Fruit fly (Drosophila melanogaster) whole organism, embryonic: Measurements from ENCODE around the gene sage.

ENCODE experiments used
- B-H2 ChIP-seq: fragments of 200-800 bp; sonication (Bioruptor generic); optimal IDR thresholded peaks from 2 replicates; lab custom pipeline; 2018; ENCODE audit warnings: missing biosample characterization, mild to moderate bottlenecking, missing genetic modification characterization
- Bteb2 ChIP-seq: fragments of 200-800 bp; sonication (Bioruptor generic); optimal IDR thresholded peaks from 2 replicates; lab custom pipeline; 2016; ENCODE audit warnings: missing biosample characterization, missing genetic modification characterization
- CG10431 ChIP-seq: fragments of 200-800 bp; sonication (Bioruptor generic); optimal IDR thresholded peaks from 3 replicates; lab custom pipeline; 2018; ENCODE audit warnings: missing biosample characterization, mild to moderate bottlenecking, missing genetic modification characterization
- CG10462 ChIP-seq: fragments of 200-800 bp; sonication (Bioruptor generic); optimal IDR thresholded peaks from 2 replicates; lab custom pipeline; 2016; ENCODE audit warnings: missing biosample characterization, missing genetic modification characterization
- CG10959 ChIP-seq: fragments of 200-800 bp; sonication (Bioruptor generic); IDR thresholded peaks from 2 replicates; pipeline ENCODE4 v1.3.6; 2022; ENCODE audit warnings: missing biosample characterization, missing genetic modification characterization
- CG11723 ChIP-seq: fragments of 200-800 bp; sonication (Bioruptor generic); optimal IDR thresholded peaks from 2 replicates; lab custom pipeline; 2017; ENCODE audit warnings: missing biosample characterization, mild to moderate bottlenecking, missing genetic modification characterization
- CG14014 ChIP-seq: fragments of 200-800 bp; sonication (Bioruptor generic); IDR thresholded peaks from 2 replicates; pipeline ENCODE4 v1.3.6; 2022; ENCODE audit warnings: missing biosample characterization, missing genetic modification characterization
- CG17361 ChIP-seq: fragments of 200-800 bp; sonication (Bioruptor generic); IDR thresholded peaks from 3 replicates; pipeline ENCODE4 v1.3.6; 2022; ENCODE audit warnings: missing biosample characterization, missing genetic modification characterization
- CG17385 ChIP-seq: fragments of 200-800 bp; sonication (Bioruptor generic); optimal IDR thresholded peaks from 3 replicates; lab custom pipeline; 2018; ENCODE audit warnings: missing biosample characterization, mild to moderate bottlenecking, missing genetic modification characterization
- CG17568 ChIP-seq: fragments of 200-800 bp; sonication (Bioruptor generic); optimal IDR thresholded peaks from 2 replicates; lab custom pipeline; 2018; ENCODE audit warnings: missing biosample characterization, mild to moderate bottlenecking, missing genetic modification characterization, moderate library complexity
- CG1832 ChIP-seq: fragments of 200-800 bp; sonication (Bioruptor generic); optimal IDR thresholded peaks from 2 replicates; lab custom pipeline; 2017; ENCODE audit warnings: missing biosample characterization, mild to moderate bottlenecking, missing genetic modification characterization, inconsistent platforms
- CG18599 ChIP-seq: fragments of 200-800 bp; sonication (Bioruptor generic); optimal IDR thresholded peaks from 3 replicates; lab custom pipeline; 2017; ENCODE audit warnings: missing biosample characterization, missing genetic modification characterization, mild to moderate bottlenecking, moderate library complexity, missing genetic modification reagents
- CG18619 ChIP-seq: fragments of 200-800 bp; sonication (Bioruptor generic); optimal IDR thresholded peaks from 3 replicates; lab custom pipeline; 2017; ENCODE audit warnings: missing biosample characterization, mild to moderate bottlenecking, missing genetic modification characterization
- CG18764 ChIP-seq: fragments of 200-800 bp; sonication (Bioruptor generic); optimal IDR thresholded peaks from 3 replicates; lab custom pipeline; 2016; ENCODE audit warnings: missing biosample characterization, missing genetic modification characterization
- CG3065 ChIP-seq: fragments of 200-800 bp; sonication (Bioruptor generic); optimal IDR thresholded peaks from 2 replicates; lab custom pipeline; 2016; ENCODE audit warnings: missing biosample characterization, missing genetic modification characterization
- CG32532 ChIP-seq: fragments of 200-800 bp; sonication (Bioruptor generic); IDR thresholded peaks from 2 replicates; pipeline ENCODE4 v1.3.6; 2022; ENCODE audit warnings: missing biosample characterization, missing genetic modification characterization
- CG32767 ChIP-seq: fragments of 200-800 bp; sonication (Bioruptor generic); IDR thresholded peaks from 2 replicates; pipeline ENCODE4 v1.3.6; 2022; ENCODE audit warnings: missing biosample characterization, missing genetic modification characterization
- CG3838 ChIP-seq: fragments of 200-800 bp; sonication (Bioruptor generic); optimal IDR thresholded peaks from 3 replicates; lab custom pipeline; 2016; ENCODE audit warnings: missing biosample characterization, missing genetic modification characterization
- CG4360 ChIP-seq: fragments of 200-800 bp; sonication (Bioruptor generic); IDR thresholded peaks from 2 replicates; pipeline ENCODE4 v1.3.6; 2022; ENCODE audit warnings: missing biosample characterization, missing genetic modification characterization
- CG43689 ChIP-seq: fragments of 200-800 bp; sonication (Bioruptor generic); IDR thresholded peaks from 2 replicates; pipeline ENCODE4 v1.3.6; 2022; ENCODE audit warnings: missing biosample characterization, missing genetic modification characterization
- CG4820 ChIP-seq: fragments of 200-800 bp; sonication (Bioruptor generic); optimal IDR thresholded peaks from 3 replicates; lab custom pipeline; 2016; ENCODE audit warnings: missing biosample characterization, missing genetic modification characterization
- CG9797 ChIP-seq: fragments of 200-800 bp; sonication (Bioruptor generic); optimal IDR thresholded peaks from 3 replicates; lab custom pipeline; 2018; ENCODE audit warnings: missing biosample characterization, mild to moderate bottlenecking, missing genetic modification characterization
- D19A ChIP-seq: fragments of 200-800 bp; optimal IDR thresholded peaks from 3 replicates; lab custom pipeline; 2019; ENCODE audit warnings: missing biosample characterization, mild to moderate bottlenecking, missing genetic modification characterization, moderate library complexity
- Deaf1 ChIP-seq: fragments of 200-800 bp; optimal IDR thresholded peaks from 3 replicates; lab custom pipeline; 2019; ENCODE audit warnings: missing biosample characterization, mild to moderate bottlenecking, missing genetic modification characterization, moderate library complexity
- Ets65A ChIP-seq: fragments of 200-800 bp; sonication (Bioruptor generic); peaks from one replicate; lab custom pipeline; 2016; ENCODE audit warnings: missing biosample characterization, missing genetic modification characterization
- Fer1 ChIP-seq: fragments of 200-800 bp; sonication (Bioruptor generic); optimal IDR thresholded peaks from 2 replicates; lab custom pipeline; 2017; ENCODE audit warnings: missing biosample characterization, mild to moderate bottlenecking, missing genetic modification characterization
- Fer3 ChIP-seq: fragments of 200-800 bp; sonication (Bioruptor generic); optimal IDR thresholded peaks from 2 replicates; lab custom pipeline; 2018; ENCODE audit warnings: missing biosample characterization, mild to moderate bottlenecking, missing genetic modification characterization, moderate library complexity
- Hr3 ChIP-seq: fragments of 200-800 bp; sonication (Bioruptor generic); optimal IDR thresholded peaks from 3 replicates; lab custom pipeline; 2016; ENCODE audit warnings: missing biosample characterization, missing genetic modification characterization
- Spps ChIP-seq: fragments of 200-800 bp; sonication (Bioruptor generic); optimal IDR thresholded peaks from 2 replicates; lab custom pipeline; 2018; ENCODE audit warnings: missing biosample characterization, mild to moderate bottlenecking, missing genetic modification characterization
- Tbp ChIP-seq: fragments of >200 bp; optimal IDR thresholded peaks from 2 replicates; lab custom pipeline; 2018; ENCODE audit warnings: missing biosample characterization, missing genetic modification characterization
- Usf ChIP-seq: fragments of 200-800 bp; sonication (Bioruptor generic); optimal IDR thresholded peaks from 2 replicates; lab custom pipeline; 2017; ENCODE audit warnings: missing genotype, missing biosample characterization, missing genetic modification characterization
- amos ChIP-seq: fragments of 200-800 bp; sonication (Bioruptor generic); IDR thresholded peaks from 2 replicates; pipeline ENCODE4 v1.3.6; 2022; ENCODE audit warnings: missing biosample characterization, missing genetic modification characterization; ENCODE audit not compliant: partially characterized antibody
- chm ChIP-seq: fragments of 200-800 bp; sonication (Bioruptor generic); IDR thresholded peaks from 2 replicates; pipeline ENCODE4 v1.3.6; 2022; ENCODE audit warnings: missing biosample characterization, missing genetic modification characterization
- ewg ChIP-seq: fragments of 200-800 bp; sonication (Bioruptor generic); optimal IDR thresholded peaks from 3 replicates; lab custom pipeline; 2017; ENCODE audit warnings: mild to moderate bottlenecking, missing biosample characterization, missing genetic modification reagents, missing genetic modification characterization
- fd102C ChIP-seq: fragments of 200-800 bp; sonication (Bioruptor generic); optimal IDR thresholded peaks from 2 replicates; lab custom pipeline; 2018; ENCODE audit warnings: missing biosample characterization, mild to moderate bottlenecking, missing genetic modification characterization, moderate library complexity
- gem ChIP-seq: fragments of 200-800 bp; sonication (Bioruptor generic); optimal IDR thresholded peaks from 2 replicates; lab custom pipeline; 2019; ENCODE audit warnings: missing biosample characterization, mild to moderate bottlenecking, missing genetic modification characterization, moderate library complexity
- ham ChIP-seq: fragments of 200-800 bp; sonication (Bioruptor generic); IDR thresholded peaks from 2 replicates; pipeline ENCODE4 v1.3.6; 2022; ENCODE audit warnings: missing biosample characterization, missing genetic modification characterization
- jumu ChIP-seq: fragments of 200-800 bp; sonication (Bioruptor generic); optimal IDR thresholded peaks from 3 replicates; lab custom pipeline; 2016; ENCODE audit warnings: missing biosample characterization, missing genetic modification characterization
- kni ChIP-seq: fragments of 200-800 bp; sonication (Bioruptor generic); optimal IDR thresholded peaks from 3 replicates; lab custom pipeline; 2017; ENCODE audit warnings: mild to moderate bottlenecking, missing biosample characterization, missing genetic modification reagents, missing genetic modification characterization
- lab ChIP-seq: fragments of 200-800 bp; sonication (Bioruptor generic); optimal IDR thresholded peaks from 3 replicates; lab custom pipeline; 2017; ENCODE audit warnings: missing biosample characterization, missing genetic modification characterization, mild to moderate bottlenecking, moderate library complexity, missing genetic modification reagents
- lbe ChIP-seq: fragments of 200-800 bp; sonication (Bioruptor generic); optimal IDR thresholded peaks from 2 replicates; lab custom pipeline; 2016; ENCODE audit warnings: missing biosample characterization, mild to moderate bottlenecking, missing genetic modification characterization
- lilli ChIP-seq: fragments of 200-800 bp; sonication (Bioruptor generic); optimal IDR thresholded peaks from 3 replicates; lab custom pipeline; 2016; ENCODE audit warnings: missing biosample characterization, missing genetic modification characterization
- mirr ChIP-seq: fragments of 200-800 bp; sonication (Bioruptor generic); optimal IDR thresholded peaks from 3 replicates; lab custom pipeline; 2018; ENCODE audit warnings: missing biosample characterization, mild to moderate bottlenecking, missing genetic modification characterization
- odd ChIP-seq: fragments of 200-800 bp; sonication (Bioruptor generic); optimal IDR thresholded peaks from 2 replicates; lab custom pipeline; 2017; ENCODE audit warnings: missing biosample characterization, mild to moderate bottlenecking, missing genetic modification characterization
- pfk ChIP-seq: fragments of 200-800 bp; sonication (Bioruptor generic); optimal IDR thresholded peaks from 2 replicates; lab custom pipeline; 2018; ENCODE audit warnings: missing biosample characterization, mild to moderate bottlenecking, missing genetic modification characterization, moderate library complexity
- ro ChIP-seq: fragments of 200-800 bp; sonication (Bioruptor generic); IDR thresholded peaks from 2 replicates; pipeline ENCODE4 v1.3.6; 2022; ENCODE audit warnings: missing biosample characterization, missing genetic modification characterization
- sens ChIP-seq: fragments of 200-800 bp; sonication (Bioruptor generic); peaks from one replicate; lab custom pipeline; 2016; ENCODE audit warnings: missing biosample characterization, missing genetic modification characterization
- slou ChIP-seq: fragments of 200-800 bp; sonication (Bioruptor generic); optimal IDR thresholded peaks from 3 replicates; lab custom pipeline; 2016; ENCODE audit warnings: missing biosample characterization, missing genetic modification characterization
- stwl ChIP-seq: fragments of 200-800 bp; sonication (Bioruptor generic); optimal IDR thresholded peaks from 3 replicates; lab custom pipeline; 2018; ENCODE audit warnings: missing biosample characterization, mild to moderate bottlenecking, missing genetic modification characterization, moderate library complexity
- usp ChIP-seq: fragments of >200 bp; optimal IDR thresholded peaks from 2 replicates; lab custom pipeline; 2017; ENCODE audit warnings: missing biosample characterization, missing genetic modification characterization
- wdn ChIP-seq: fragments of 200-800 bp; sonication (Bioruptor generic); IDR thresholded peaks from 2 replicates; pipeline ENCODE4 v1.3.6; 2022; ENCODE audit warnings: missing biosample characterization, missing genetic modification characterization
- yki ChIP-seq: fragments of >200 bp; optimal IDR thresholded peaks from 3 replicates; lab custom pipeline; 2018

The sage gene

dm6 chr3R:9236883-9237267 is 27.1 kb downstream of the sage start (continued):
- TF ChIP-seq CG18619 (GFP tag; lab: Kevin White, UChicago) (no peak), CG17385 (GFP tag; lab: Kevin White, UChicago) (no peak), CG32532 (GFP tag; lab: Robert Waterston, UW) (peak; percentile 74), sens (GFP tag; lab: Kevin White, UChicago) (peak; percentile 80), CG17568 (GFP tag; lab: Kevin White, UChicago) (no peak), CG18599 (peak; percentile 52), Spps (tag; lab: Kevin White, UChicago) (no peak), lab (GFP tag; lab: Kevin White, UChicago) (peak; percentile 60), Fer1 (GFP tag; lab: Kevin White, UChicago) (peak; percentile 53), mirr (GFP tag; lab: Kevin White, UChicago) (peak; percentile 34), Bteb2 (GFP tag; lab: Kevin White, UChicago) (peak; percentile 3), CG3838 (no peak), CG18764 (no peak), CG4820 (no peak), stwl (peak; percentile 7), Deaf1 (tag; lab: Kevin White, UChicago) (peak; percentile 24), wdn (0 out of 2 replicates have a peak, but pooled peaks have one; percentile 29), chm (GFP tag; lab: Robert Waterston, UW) (peak; percentile 63), ro (GFP tag; lab: Robert Waterston, UW) (no peak), Fer3 (peak; percentile 21), CG10462 (GFP tag; lab: Kevin White, UChicago) (no peak), CG9797 (GFP tag; lab: Kevin White, UChicago) (no peak), CG32767 (GFP tag; lab: Robert Waterston, UW) (peak; percentile 29; the same call in 1 of the 2 replicates), CG14014 (GFP tag; lab: Robert Waterston, UW) (peak; percentile 31; the same call in 1 of the 2 replicates), Ets65A (GFP tag; lab: Kevin White, UChicago) (peak; percentile 76), CG1832 (GFP tag; lab: Kevin White, UChicago) (peak; percentile 32), Tbp (GFP tag; lab: Kevin White, UChicago) (no peak), CG3065 (peak; percentile 8), Hr3 (GFP tag; lab: Kevin White, UChicago) (no peak), usp (GFP tag; lab: Kevin White, UChicago) (no peak), ham (GFP tag; lab: Robert Waterston, UW) (no peak), amos (no peak), CG43689 (no peak), kni (GFP tag; lab: Kevin White, UChicago) (peak; percentile 1), CG10959 (GFP tag; lab: Robert Waterston, UW) (no peak), B-H2 (GFP tag; lab: Kevin White, UChicago) (peak; percentile 47), pfk (GFP tag; lab: Kevin White, UChicago) (peak; percentile 34), lilli (peak; percentile 23), slou (GFP tag; lab: Kevin White, UChicago) (no peak), lbe (GFP tag; lab: Kevin White, UChicago) (peak; percentile 37), CG17361 (GFP tag; lab: Robert Waterston, UW) (no peak), fd102C (GFP tag; lab: Kevin White, UChicago) (no peak), CG10431 (GFP tag; lab: Kevin White, UChicago) (peak; percentile 30), yki (lab: Kevin White, UChicago) (peak; percentile 88), CG4360 (GFP tag; lab: Robert Waterston, UW) (peak; percentile 64), jumu (GFP tag; lab: Kevin White, UChicago) (no peak), CG11723 (GFP tag; lab: Kevin White, UChicago) (no peak), ewg (GFP tag; lab: Kevin White, UChicago) (peak; percentile 97), Usf (no peak), gem (no peak), odd (GFP tag; lab: Kevin White, UChicago) (peak; percentile 28), D19A (tag; lab: Kevin White, UChicago) (peak; percentile 28)
